Worm (Caenorhabditis elegans) whole organism, L4/young adult: ENCODE data around the gene kle-2.

ENCODE experiments used
- W03F9.2 ChIP-seq: fragments of 150-350 bp; optimal IDR thresholded peaks from 2 replicates; lab custom pipeline; 2014; ENCODE audit warnings: missing biosample characterization, missing genetic modification characterization
- dao-5 ChIP-seq: sonication (generic microtip); optimal IDR thresholded peaks from 2 replicates; lab custom pipeline; 2016; ENCODE audit warnings: missing genotype, missing genetic modification characterization, moderate library complexity, missing compliant biosample characterization
- him-1 ChIP-seq: sonication (generic microtip); optimal IDR thresholded peaks from 2 replicates; lab custom pipeline; 2016; ENCODE audit warnings: missing genotype, missing genetic modification reagents, missing genetic modification characterization, missing compliant biosample characterization

ce11 chrIII:7946968-7947491 lies 5.5 kb downstream of the kle-2 start, which contains the start of gene gsto-1:
- TF ChIP-seq dao-5 (tag; lab: Kevin White, UChicago) (no peak), W03F9.2 (tag; lab: Kevin White, UChicago) (no peak), him-1 (no peak)
